Worm (Caenorhabditis elegans): ENCODE results near the gene sec-16A.1.

The sec-16A.1 gene

ce11 chrIII:9144744-9145390 lies 19.2 kb downstream of the sec-16A.1 start, which contains the start of the genes ZK512.2 and ZK512.4:
Gene ZK512.2 (minus strand): TSS chrIII:9144794.
Gene ZK512.4 (plus strand): TSS chrIII:9145340.
- TF ChIP-seq pha-4 (tag; optimal IDR thresholded peaks at IDR 0.05): peak; percentile 52
- no peak for TF ChIP-seq R02D3.7 (tag; optimal IDR thresholded peaks at IDR 0.05)

ce11 chrIII:9145765-9146164 lies 20.1 kb downstream of the sec-16A.1 start, which contains the start of gene ZK512.8:
Gene ZK512.8 (plus strand): TSS chrIII:9146065.
- TF ChIP-seq ceh-9 (tag; optimal IDR thresholded peaks at IDR 0.05) (no peak), mdl-1 (tag; optimal IDR thresholded peaks at IDR 0.05) (no peak), egl-27 (tag; optimal IDR thresholded peaks at IDR 0.05) (no peak), sea-2 (GFP tag; optimal IDR thresholded peaks at IDR 0.05) (no peak), elt-3 (tag; optimal IDR thresholded peaks at IDR 0.05) (no peak), skn-1 (tag; optimal IDR thresholded peaks at IDR 0.05) (no peak), ZK546.5 (tag; optimal IDR thresholded peaks at IDR 0.05) (no peak), ztf-11 (tag; optimal IDR thresholded peaks at IDR 0.05) (no peak), unc-62 (GFP tag; optimal IDR thresholded peaks at IDR 0.05) (no peak), nhr-12 (tag; optimal IDR thresholded peaks at IDR 0.05) (no peak), ceh-28 (tag; optimal IDR thresholded peaks at IDR 0.05) (no peak), fkh-2 (tag; optimal IDR thresholded peaks at IDR 0.05) (no peak)

ce11 chrIII:9149132-9149531 lies 23.5 kb downstream of the sec-16A.1 start:
- no peak for TF ChIP-seq lsy-12 (tag; optimal IDR thresholded peaks at IDR 0.05)
- TF ChIP-seq ceh-16 (tag; optimal IDR thresholded peaks at IDR 0.05): no peak
- no peak for TF ChIP-seq elt-2 (tag; optimal IDR thresholded peaks at IDR 0.05)
- no peak for TF ChIP-seq unc-62 (GFP tag; optimal IDR thresholded peaks at IDR 0.05)
- TF ChIP-seq nhr-23 (tag; optimal IDR thresholded peaks at IDR 0.05): no peak
- TF ChIP-seq tbx-2 (tag; optimal IDR thresholded peaks at IDR 0.05): no peak
- TF ChIP-seq fos-1 (tag; optimal IDR thresholded peaks at IDR 0.05): no peak
- TF ChIP-seq hmg-11 (tag; optimal IDR thresholded peaks at IDR 0.05): no peak
- no peak for TF ChIP-seq R02D3.7 (tag; optimal IDR thresholded peaks at IDR 0.05)
- TF ChIP-seq nhr-11 (tag; optimal IDR thresholded peaks at IDR 0.05): no peak
- TF ChIP-seq nhr-237 (tag; optimal IDR thresholded peaks at IDR 0.05): no peak
- TF ChIP-seq ceh-82 (tag; optimal IDR thresholded peaks at IDR 0.05): no peak
- no peak for TF ChIP-seq snpc-4 (tag; optimal IDR thresholded peaks at IDR 0.05)
- no peak for TF ChIP-seq mdl-1 (tag; optimal IDR thresholded peaks at IDR 0.05)
- TF ChIP-seq nfya-1 (tag; optimal IDR thresholded peaks at IDR 0.05; ENCODE audit: insufficient read depth): no peak
- TF ChIP-seq aly-2 (tag; optimal IDR thresholded peaks at IDR 0.05): no peak
- TF ChIP-seq nhr-28 (tag; optimal IDR thresholded peaks at IDR 0.05): no peak
- TF ChIP-seq pqm-1 (tag; optimal IDR thresholded peaks at IDR 0.05): no peak
- TF ChIP-seq ama-1 (optimal IDR thresholded peaks at IDR 0.05): no peak

- TF ChIP-seq lin-39 (tag; optimal IDR thresholded peaks at IDR 0.05): no peak
- peak; percentile 52 for TF ChIP-seq nfya-1 (tag; optimal IDR thresholded peaks at IDR 0.05; ENCODE audit: insufficient read depth)
- no peak for TF ChIP-seq nhr-25 (tag; optimal IDR thresholded peaks at IDR 0.05)
Observed at ce11 chrIII:9151782-9152181, 26.1 kb downstream of the sec-16A.1 start.

- no peak for TF ChIP-seq fkh-10 (GFP tag; optimal IDR thresholded peaks at IDR 0.05)
- TF ChIP-seq eor-1 (tag; optimal IDR thresholded peaks at IDR 0.05): no peak
- TF ChIP-seq nfya-1 (tag; optimal IDR thresholded peaks at IDR 0.05; ENCODE audit: insufficient read depth): no peak
- TF ChIP-seq hmg-11 (tag; optimal IDR thresholded peaks at IDR 0.05): no peak
- TF ChIP-seq daf-12 (tag; optimal IDR thresholded peaks at IDR 0.05): no peak
- no peak for TF ChIP-seq unc-39 (tag; optimal IDR thresholded peaks at IDR 0.05)
- no peak for TF ChIP-seq egl-27 (tag; optimal IDR thresholded peaks at IDR 0.05)
Observed at ce11 chrIII:9152950-9153349, 27.3 kb downstream of the sec-16A.1 start.

Measured in whole organism, L3 larva.